Fruit fly (Drosophila melanogaster): ENCODE data around the gene bai.

dm6 chr3R:24999575-24999974 is 39.6 kb upstream of the bai start:
- TF ChIP-seq CG5204 (GFP tag; optimal IDR thresholded peaks at IDR 0.05) (no peak), kay (GFP tag; ENCODE audit: borderline replicate concordance) (no peak), tj (GFP tag; optimal IDR thresholded peaks at IDR 0.05) (no peak), CG1620 (GFP tag; optimal IDR thresholded peaks at IDR 0.05) (no peak), cic (GFP tag; optimal IDR thresholded peaks at IDR 0.05) (no peak), Crg-1 (GFP tag; optimal IDR thresholded peaks at IDR 0.05) (no peak)

All from whole organism, adult.